Fruit fly (Drosophila melanogaster): ENCODE data around the gene CG18628.

CG18628 gene

dm6 chr3L:10678545-10679067 is 39.1 kb downstream of the CG18628 start (continued):
- TF ChIP-seq CG15601 (tag; optimal IDR thresholded peaks at IDR 0.05) (peak; percentile 92), CG7987 (GFP tag; optimal IDR thresholded peaks at IDR 0.05) (peak; percentile 85), kah (GFP tag; optimal IDR thresholded peaks at IDR 0.05) (peak; percentile 83), abd-A (tag; optimal IDR thresholded peaks at IDR 0.05) (peak; percentile 90), her (GFP tag; optimal IDR thresholded peaks at IDR 0.05) (peak; percentile 84), crp (GFP tag; optimal IDR thresholded peaks at IDR 0.05) (peak in 1 of 2 experiments; percentile 63), CG3163 (GFP tag; optimal IDR thresholded peaks at IDR 0.05) (peak; percentile 63), Opbp (GFP tag; IDR thresholded peaks at IDR 0.05; ENCODE audit: partially characterized antibody) (no peak), CG9876 (GFP tag; optimal IDR thresholded peaks at IDR 0.05) (peak; percentile 26), cwo (GFP tag; optimal IDR thresholded peaks at IDR 0.05) (peak; percentile 94), Xrp1 (GFP tag; IDR thresholded peaks at IDR 0.05) (peak; percentile 97), CG6791 (GFP tag; IDR thresholded peaks at IDR 0.05; ENCODE audit: partially characterized antibody) (no peak), sob (GFP tag; IDR thresholded peaks at IDR 0.05) (peak; percentile 86), CG15073 (GFP tag; optimal IDR thresholded peaks at IDR 0.05) (peak; percentile 57), repo (GFP tag; optimal IDR thresholded peaks at IDR 0.05) (peak; percentile 81), Dip2 (GFP tag; IDR thresholded peaks at IDR 0.05) (no peak; the same call in 1 of the 2 replicates), CG9797 (GFP tag; optimal IDR thresholded peaks at IDR 0.05) (peak; percentile 42), mld (GFP tag; IDR thresholded peaks at IDR 0.05; ENCODE audit: partially characterized antibody) (no peak), CG2199 (GFP tag; IDR thresholded peaks at IDR 0.05) (peak; percentile 89; the same call in 1 of the 3 replicates), p53 (GFP tag; optimal IDR thresholded peaks at IDR 0.05) (peak; percentile 76), HLH3B (GFP tag; IDR thresholded peaks at IDR 0.05) (peak; percentile 93), Sox100B (GFP tag; optimal IDR thresholded peaks at IDR 0.05) (peak; percentile 98), Hmx (GFP tag; optimal IDR thresholded peaks at IDR 0.05) (peak; percentile 83), D19B (GFP tag; optimal IDR thresholded peaks at IDR 0.05) (peak; percentile 83), jumu (GFP tag; optimal IDR thresholded peaks at IDR 0.05) (peak; percentile 90), CG18262 (tag; optimal IDR thresholded peaks at IDR 0.05) (peak; percentile 99), CG12155 (GFP tag; optimal IDR thresholded peaks at IDR 0.05) (peak; percentile 85), Deaf1 (tag; optimal IDR thresholded peaks at IDR 0.05) (peak; percentile 81), vfl (GFP tag; optimal IDR thresholded peaks at IDR 0.05) (peak; percentile 77), CG8089 (GFP tag; optimal IDR thresholded peaks at IDR 0.05) (peak; percentile 76), stwl (tag; optimal IDR thresholded peaks at IDR 0.05) (peak; percentile 17), CG10979 (tag; optimal IDR thresholded peaks at IDR 0.05) (peak; percentile 95), CG2678 (tag; optimal IDR thresholded peaks at IDR 0.05) (peak; percentile 98), C15 (GFP tag; IDR thresholded peaks at IDR 0.05) (peak; percentile 74; the same call in 2 of the 3 replicates), CG7271 (tag; optimal IDR thresholded peaks at IDR 0.05) (no peak), Hand (GFP tag; optimal IDR thresholded peaks at IDR 0.05) (peak; percentile 92), Usf (GFP tag; optimal IDR thresholded peaks at IDR 0.05) (peak; percentile 80), B-H1 (GFP tag; IDR thresholded peaks at IDR 0.05) (peak; percentile 88), cato (GFP tag; optimal IDR thresholded peaks at IDR 0.05; ENCODE audit: borderline replicate concordance) (peak; percentile 72), danr (GFP tag; IDR thresholded peaks at IDR 0.05) (peak; percentile 92), al (GFP tag; IDR thresholded peaks at IDR 0.05) (peak; percentile 91), Gsc (GFP tag; IDR thresholded peaks at IDR 0.05) (no peak), CG2889 (GFP tag; IDR thresholded peaks at IDR 0.05) (peak; percentile 74), CG6689 (GFP tag; IDR thresholded peaks at IDR 0.05) (peak; percentile 96), salm (tag; optimal IDR thresholded peaks at IDR 0.05) (peak; percentile 96), jigr1 (GFP tag; IDR thresholded peaks at IDR 0.05) (peak; percentile 92), CG31224 (GFP tag; IDR thresholded peaks at IDR 0.05) (peak; percentile 88), Dip3 (GFP tag; optimal IDR thresholded peaks at IDR 0.05) (peak; percentile 87), CG4328 (GFP tag; optimal IDR thresholded peaks at IDR 0.05) (peak; percentile 95), CG18011 (GFP tag; optimal IDR thresholded peaks at IDR 0.05) (peak; percentile 79)
